5 worm cellular contexts compared by ENCODE assay signal in the genomic region with DNA sequence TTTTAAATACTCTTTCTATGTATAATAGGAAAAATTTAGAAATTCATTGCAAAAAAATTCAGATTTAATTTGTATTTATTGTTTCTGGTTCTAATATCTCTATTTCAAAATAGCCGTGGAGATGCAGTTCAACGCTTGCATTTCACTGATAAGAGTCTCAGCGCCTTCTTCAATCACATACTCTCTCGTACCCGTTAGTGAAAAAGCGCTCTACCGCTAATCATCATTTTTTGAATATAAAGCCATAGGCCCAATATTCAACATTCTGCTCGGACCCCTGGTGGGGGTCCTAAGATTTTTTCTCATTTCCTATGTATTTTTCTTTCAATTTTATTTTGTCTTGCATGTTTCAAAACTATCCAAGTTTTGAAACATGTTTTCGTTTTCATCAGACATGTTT.
A peak's percentile ranks its signal among the peaks of the same experiment; 100 is the strongest.
TF ChIP-seq lines count a peak whose summit lies in the region.

No protein-coding gene starts in this region.

TF ChIP-seq in whole organism, L1 larva, 84 proteins besides CTCF, POLR2A, EP300 and RAD21:
- TF ChIP-seq sox-4 (tag; optimal IDR thresholded peaks at IDR 0.05; lab: Kevin White, UChicago) (no peak), lin-35 (GFP tag; optimal IDR thresholded peaks at IDR 0.05; lab: Kevin White, UChicago) (no peak), Y116A8C.19 (tag; optimal IDR thresholded peaks at IDR 0.05; lab: Kevin White, UChicago; ENCODE audit: borderline replicate concordance) (no peak), elt-3 (tag; optimal IDR thresholded peaks at IDR 0.05; lab: Kevin White, UChicago) (peak in 1 of 6 experiments; percentile 30), snpc-4 (tag; optimal IDR thresholded peaks at IDR 0.05; lab: Kevin White, UChicago) (no peak), skn-1 (tag; optimal IDR thresholded peaks at IDR 0.05; lab: Kevin White, UChicago) (peak; percentile 100), C04F5.9 (tag; optimal IDR thresholded peaks at IDR 0.05; lab: Kevin White, UChicago) (no peak), nhr-19 (GFP tag; conservative IDR thresholded peaks at IDR 0.05; lab: Robert Waterston, UW) (no peak), fkh-8 (tag; optimal IDR thresholded peaks at IDR 0.05; lab: Kevin White, UChicago) (no peak), nhr-84 (tag; optimal IDR thresholded peaks at IDR 0.05; lab: Kevin White, UChicago) (no peak), zip-4 (GFP tag; optimal IDR thresholded peaks at IDR 0.05; lab: Kevin White, UChicago) (no peak), blmp-1 (tag; optimal IDR thresholded peaks at IDR 0.05; lab: Kevin White, UChicago) (no peak), unc-62 (GFP tag; optimal IDR thresholded peaks at IDR 0.05; lab: Kevin White, UChicago) (no peak)

TF ChIP-seq in whole organism, L2 larva, 48 proteins besides CTCF, POLR2A, EP300 and RAD21:
- TF ChIP-seq aly-2 (tag; optimal IDR thresholded peaks at IDR 0.05; lab: Kevin White, UChicago) (no peak), lin-13 (GFP tag; optimal IDR thresholded peaks at IDR 0.05; lab: Kevin White, UChicago) (no peak), ceh-82 (tag; optimal IDR thresholded peaks at IDR 0.05; lab: Kevin White, UChicago) (no peak), unc-55 (GFP tag; optimal IDR thresholded peaks at IDR 0.05; lab: Kevin White, UChicago) (no peak), skn-1 (tag; optimal IDR thresholded peaks at IDR 0.05; lab: Kevin White, UChicago) (peak; percentile 99)
TF ChIP-seq in whole organism, L2 larva: peak in this region for 1.

TF ChIP-seq in whole organism, L3 larva, 47 proteins besides CTCF, POLR2A, EP300 and RAD21:
- no peak for TF ChIP-seq elt-1 (tag; optimal IDR thresholded peaks at IDR 0.05; lab: Kevin White, UChicago)
- no peak for TF ChIP-seq lin-39 (tag; optimal IDR thresholded peaks at IDR 0.05; lab: Kevin White, UChicago)
- TF ChIP-seq mml-1 (tag; optimal IDR thresholded peaks at IDR 0.05; lab: Kevin White, UChicago): no peak
- TF ChIP-seq elt-2 (tag; optimal IDR thresholded peaks at IDR 0.05; lab: Kevin White, UChicago): peak; percentile 40
- TF ChIP-seq snpc-4 (tag; optimal IDR thresholded peaks at IDR 0.05; lab: Kevin White, UChicago): peak; percentile 10
- TF ChIP-seq jun-1 (tag; optimal IDR thresholded peaks at IDR 0.05; lab: Kevin White, UChicago): no peak
- TF ChIP-seq tbx-2 (tag; optimal IDR thresholded peaks at IDR 0.05; lab: Kevin White, UChicago): no peak
- TF ChIP-seq eor-1 (tag; optimal IDR thresholded peaks at IDR 0.05; lab: Kevin White, UChicago): no peak
- no peak for TF ChIP-seq ceh-9 (tag; optimal IDR thresholded peaks at IDR 0.05; lab: Kevin White, UChicago)
- TF ChIP-seq nhr-67 (tag; optimal IDR thresholded peaks at IDR 0.05; lab: Kevin White, UChicago): no peak
- peak; percentile 97 for TF ChIP-seq skn-1 (tag; optimal IDR thresholded peaks at IDR 0.05; lab: Kevin White, UChicago)

TF ChIP-seq in whole organism, L4 larva, 104 proteins besides CTCF, POLR2A, EP300 and RAD21:
- peak; percentile 28 for TF ChIP-seq dve-1 (tag; optimal IDR thresholded peaks at IDR 0.05; lab: Kevin White, UChicago; ENCODE audit: insufficient read depth)
- no peak for TF ChIP-seq rbr-2 (tag; optimal IDR thresholded peaks at IDR 0.05; lab: Kevin White, UChicago)
- no peak for TF ChIP-seq T26A8.4 (GFP tag; IDR thresholded peaks at IDR 0.05; lab: Robert Waterston, UW)
- no peak for TF ChIP-seq daf-16 (GFP tag; optimal IDR thresholded peaks at IDR 0.05; lab: Kevin White, UChicago)
- peak; percentile 3 for TF ChIP-seq daf-16 (tag; optimal IDR thresholded peaks at IDR 0.05; lab: Kevin White, UChicago)
- peak; percentile 55 for TF ChIP-seq lin-38 (GFP tag; IDR thresholded peaks at IDR 0.05; lab: Robert Waterston, UW)
- TF ChIP-seq ceh-82 (tag; optimal IDR thresholded peaks at IDR 0.05; lab: Kevin White, UChicago): no peak
- TF ChIP-seq unc-62 (GFP tag; optimal IDR thresholded peaks at IDR 0.05 in 1 of 2; lab: Kevin White, UChicago): no peak
- no peak for TF ChIP-seq unc-62 (tag; optimal IDR thresholded peaks at IDR 0.05; lab: Kevin White, UChicago)

TF ChIP-seq in whole organism, young adult, 124 proteins besides CTCF, POLR2A, EP300 and RAD21:
- TF ChIP-seq attf-5 (GFP tag; optimal IDR thresholded peaks at IDR 0.05; lab: Kevin White, UChicago) (no peak), ama-1 (optimal IDR thresholded peaks at IDR 0.05; lab: Kevin White, UChicago) (no peak), ama-1 (GFP tag; optimal IDR thresholded peaks at IDR 0.05; lab: Kevin White, UChicago) (no peak), nhr-80 (tag; optimal IDR thresholded peaks at IDR 0.05; lab: Kevin White, UChicago) (peak; percentile 9), mcd-1 (GFP tag; IDR thresholded peaks at IDR 0.05; lab: Robert Waterston, UW) (peak; percentile 46), fkh-3 (tag; optimal IDR thresholded peaks at IDR 0.05; lab: Kevin White, UChicago) (no peak), sdz-38 (tag; optimal IDR thresholded peaks at IDR 0.05; lab: Kevin White, UChicago) (no peak)
TF ChIP-seq in whole organism, young adult: peak in this region for 2.
